Worm (Caenorhabditis elegans) whole organism, L1 larva: Measurements from ENCODE around the gene unc-10.
A peak's percentile ranks its signal among the peaks of the same experiment; 100 is the strongest.

Experiments
- C04F5.9 ChIP-seq: sonication (generic microtip); optimal IDR thresholded peaks from 2 replicates; lab custom pipeline; 2016; ENCODE audit warnings: missing genetic modification characterization, missing compliant biosample characterization
- C16A3.4 ChIP-seq: fragments of 150-350 bp; optimal IDR thresholded peaks from 2 replicates; lab custom pipeline; 2014; ENCODE audit warnings: missing biosample characterization, missing genetic modification characterization
- F16B12.6 ChIP-seq: fragments of 150-350 bp; optimal IDR thresholded peaks from 2 replicates; lab custom pipeline; 2014; ENCODE audit warnings: missing biosample characterization, missing genetic modification characterization
- aha-1 ChIP-seq: fragments of 150-350 bp; optimal IDR thresholded peaks from 2 replicates; lab custom pipeline; 2014; ENCODE audit warnings: missing biosample characterization, missing genetic modification characterization
- alr-1 ChIP-seq: fragments of 200-800 bp; sonication (Bioruptor generic); optimal IDR thresholded peaks from 2 replicates; lab custom pipeline; 2018; ENCODE audit warnings: borderline replicate concordance, mild to moderate bottlenecking, missing genetic modification characterization, missing compliant biosample characterization
- ceh-8 ChIP-seq: fragments of 200-800 bp; sonication (Bioruptor generic); optimal IDR thresholded peaks from 2 replicates; lab custom pipeline; 2018; ENCODE audit warnings: mild to moderate bottlenecking, missing genetic modification characterization, moderate library complexity, missing compliant biosample characterization
- ceh-82 ChIP-seq, 3 experiments: fragments of 150-350 bp in 1 of 3; sonication (generic microtip) in 2 of 3; optimal IDR thresholded peaks; 2 replicates each; lab custom pipeline; 2014 to 2017; ENCODE audit warnings: missing biosample characterization in 3 of 3, missing genetic modification characterization in 3 of 3
- ceh-90 ChIP-seq: sonication (generic microtip); optimal IDR thresholded peaks from 2 replicates; lab custom pipeline; 2016; ENCODE audit warnings: missing genetic modification characterization, missing compliant biosample characterization
- dpl-1 ChIP-seq, 3 experiments: fragments of 150-350 bp in 2 of 3; sonication (generic microtip) in 1 of 3; optimal IDR thresholded peaks; 2 replicates each; lab custom pipeline; 2014 to 2017; ENCODE audit warnings: missing biosample characterization in 3 of 3, missing genetic modification characterization in 3 of 3, missing genetic modification reagents in 3 of 3
- efl-1 ChIP-seq, 4 experiments: fragments of 150-350 bp; optimal IDR thresholded peaks in 3 of 4; peaks in 1 of 4; 1 replicate in 1 of 4; 2 replicates in 3 of 4; lab custom pipeline; 2014; ENCODE audit warnings: missing biosample characterization in 2 of 4, missing genetic modification characterization in 2 of 4, missing genetic modification reagents in 2 of 4
- egl-13 ChIP-seq: sonication (generic microtip); optimal IDR thresholded peaks from 2 replicates; lab custom pipeline; 2016; ENCODE audit warnings: missing genotype, missing genetic modification reagents, missing genetic modification characterization, missing compliant biosample characterization
- egl-27 ChIP-seq, 2 experiments: fragments of 150-350 bp in 1 of 2; sonication (generic microtip); optimal IDR thresholded peaks; 3 replicates each; lab custom pipeline; 2017 to 2018; ENCODE audit warnings: missing biosample characterization in 2 of 2, missing genetic modification characterization in 2 of 2, missing genetic modification reagents in 2 of 2
- elt-2 ChIP-seq: sonication (generic microtip); optimal IDR thresholded peaks from 2 replicates; lab custom pipeline; 2016; ENCODE audit warnings: missing genetic modification characterization, mild to moderate bottlenecking, inconsistent platforms, missing compliant biosample characterization, missing genetic modification reagents
- elt-3 ChIP-seq, 6 experiments: fragments of 150-350 bp in 1 of 6; sonication (generic microtip); optimal IDR thresholded peaks; 2 replicates each; lab custom pipeline; 2017 to 2018; ENCODE audit warnings: missing biosample characterization in 6 of 6, missing genetic modification characterization in 6 of 6, inconsistent platforms in 1 of 6
- ets-5 ChIP-seq: fragments of 200-800 bp; sonication (Bioruptor generic); IDR thresholded peaks from 2 replicates; pipeline ENCODE4 v1.3.6; 2022; ENCODE audit warnings: missing genetic modification characterization, missing compliant biosample characterization
- fkh-10 ChIP-seq: sonication (generic microtip); optimal IDR thresholded peaks from 2 replicates; lab custom pipeline; 2017; ENCODE audit warnings: missing biosample characterization, missing genetic modification reagents, missing genetic modification characterization
- fkh-4 ChIP-seq: sonication (generic microtip); optimal IDR thresholded peaks from 2 replicates; lab custom pipeline; 2016; ENCODE audit warnings: missing compliant biosample characterization, missing genetic modification characterization, borderline replicate concordance
- fkh-8 ChIP-seq: sonication (generic microtip); optimal IDR thresholded peaks from 2 replicates; lab custom pipeline; 2016; ENCODE audit warnings: mild to moderate bottlenecking, missing genetic modification characterization, missing compliant biosample characterization
- hpl-2 ChIP-seq: fragments of 150-350 bp; optimal IDR thresholded peaks from 2 replicates; lab custom pipeline; 2014; ENCODE audit warnings: missing biosample characterization, missing genetic modification reagents, missing genetic modification characterization
- lin-13 ChIP-seq: fragments of 150-350 bp; optimal IDR thresholded peaks from 2 replicates; lab custom pipeline; 2014; ENCODE audit warnings: missing biosample characterization, missing genetic modification reagents, missing genetic modification characterization
- lin-14 ChIP-seq: fragments of 200-800 bp; sonication (Bioruptor generic); optimal IDR thresholded peaks from 2 replicates; lab custom pipeline; 2018; ENCODE audit warnings: mild to moderate bottlenecking, missing genetic modification characterization, moderate library complexity, missing compliant biosample characterization
- lin-35 ChIP-seq, 2 experiments: fragments of 150-350 bp; optimal IDR thresholded peaks; 2 replicates each; lab custom pipeline; 2014; ENCODE audit warnings: missing biosample characterization in 2 of 2, missing genetic modification characterization in 2 of 2, missing genetic modification reagents in 2 of 2
- lin-39 ChIP-seq: fragments of 150-350 bp; optimal IDR thresholded peaks from 2 replicates; lab custom pipeline; 2014; ENCODE audit warnings: missing biosample characterization, missing genetic modification reagents, missing genetic modification characterization
- mdl-1 ChIP-seq, 2 experiments: fragments of 150-350 bp; optimal IDR thresholded peaks; 2 replicates each; lab custom pipeline; 2014 to 2017; ENCODE audit warnings: missing biosample characterization in 2 of 2, missing genetic modification characterization in 2 of 2, inconsistent platforms in 1 of 2
- mef-2 ChIP-seq: fragments of 150-350 bp; optimal IDR thresholded peaks from 2 replicates; lab custom pipeline; 2014; ENCODE audit warnings: missing biosample characterization, missing genetic modification characterization
- mep-1 ChIP-seq: fragments of 150-350 bp; optimal IDR thresholded peaks from 2 replicates; lab custom pipeline; 2014; ENCODE audit warnings: missing biosample characterization, missing genetic modification characterization
- nhr-11 ChIP-seq: fragments of 150-350 bp; optimal IDR thresholded peaks from 2 replicates; lab custom pipeline; 2014; ENCODE audit warnings: missing biosample characterization, missing genetic modification characterization
- nhr-19 ChIP-seq: fragments of 200-800 bp; sonication (Bioruptor generic); conservative IDR thresholded peaks from 2 replicates; pipeline ENCODE4 v1.3.6; 2022; ENCODE audit warnings: missing genetic modification characterization, missing compliant biosample characterization
- nhr-237 ChIP-seq: fragments of 150-350 bp; optimal IDR thresholded peaks from 2 replicates; lab custom pipeline; 2014; ENCODE audit warnings: missing biosample characterization, missing genetic modification characterization
- nhr-47 ChIP-seq: sonication (generic microtip); optimal IDR thresholded peaks from 2 replicates; lab custom pipeline; 2016; ENCODE audit warnings: mild to moderate bottlenecking, missing genetic modification characterization, moderate library complexity, missing compliant biosample characterization
- nhr-76 ChIP-seq: sonication (generic microtip); optimal IDR thresholded peaks from 2 replicates; lab custom pipeline; 2017; ENCODE audit warnings: missing biosample characterization, missing genetic modification characterization
- nhr-77 ChIP-seq: fragments of 150-350 bp; optimal IDR thresholded peaks from 2 replicates; lab custom pipeline; 2014; ENCODE audit warnings: missing biosample characterization, missing genetic modification characterization
- nhr-84 ChIP-seq: sonication (generic microtip); optimal IDR thresholded peaks from 2 replicates; lab custom pipeline; 2017; ENCODE audit warnings: missing biosample characterization, missing genetic modification characterization
- pag-3 ChIP-seq: sonication (generic microtip); optimal IDR thresholded peaks from 2 replicates; lab custom pipeline; 2017; ENCODE audit warnings: missing genetic modification characterization, mild to moderate bottlenecking, missing compliant biosample characterization, antibody characterized with exemption, borderline replicate concordance; ENCODE audit not compliant: insufficient read depth
- pax-3 ChIP-seq: fragments of 200-800 bp; sonication (Bioruptor generic); optimal IDR thresholded peaks from 2 replicates; lab custom pipeline; 2018; ENCODE audit warnings: mild to moderate bottlenecking, missing genetic modification characterization, moderate library complexity, missing compliant biosample characterization
- rnt-1 ChIP-seq: sonication (generic microtip); optimal IDR thresholded peaks from 2 replicates; lab custom pipeline; 2016; ENCODE audit warnings: mild to moderate bottlenecking, missing genetic modification characterization, moderate library complexity, missing compliant biosample characterization
- skn-1 ChIP-seq: fragments of 150-350 bp; optimal IDR thresholded peaks from 2 replicates; lab custom pipeline; 2014; ENCODE audit warnings: missing biosample characterization, missing genetic modification characterization
- snu-23 ChIP-seq: sonication (generic microtip); optimal IDR thresholded peaks from 2 replicates; lab custom pipeline; 2016; ENCODE audit warnings: missing genetic modification characterization, missing compliant biosample characterization
- sptf-1 ChIP-seq: fragments of 150-350 bp; optimal IDR thresholded peaks from 2 replicates; lab custom pipeline; 2014; ENCODE audit warnings: missing biosample characterization, missing genetic modification characterization
- swsn-7 ChIP-seq: sonication (generic microtip); optimal IDR thresholded peaks from 2 replicates; lab custom pipeline; 2016; ENCODE audit warnings: missing genetic modification characterization, missing compliant biosample characterization
- tbx-2 ChIP-seq: sonication (generic microtip); optimal IDR thresholded peaks from 2 replicates; lab custom pipeline; 2016; ENCODE audit warnings: missing genetic modification characterization, missing compliant biosample characterization
- tlp-1 ChIP-seq: fragments of 150-350 bp; optimal IDR thresholded peaks from 2 replicates; lab custom pipeline; 2014; ENCODE audit warnings: missing biosample characterization, missing genetic modification characterization
- unc-130 ChIP-seq: fragments of 150-350 bp; optimal IDR thresholded peaks from 2 replicates; lab custom pipeline; 2017; ENCODE audit warnings: missing biosample characterization, missing genetic modification characterization, inconsistent platforms
- unc-30 ChIP-seq: sonication (generic microtip); optimal IDR thresholded peaks from 2 replicates; lab custom pipeline; 2017; ENCODE audit warnings: missing biosample characterization, missing genetic modification characterization
- unc-86 ChIP-seq: sonication (generic microtip); optimal IDR thresholded peaks from 2 replicates; lab custom pipeline; 2016; ENCODE audit warnings: missing genetic modification characterization, missing compliant biosample characterization
- zag-1 ChIP-seq: fragments of 150-350 bp; optimal IDR thresholded peaks from 2 replicates; lab custom pipeline; 2014; ENCODE audit warnings: missing biosample characterization, missing genetic modification characterization
- ztf-11 ChIP-seq, 2 experiments: sonication (generic microtip); optimal IDR thresholded peaks; 2 replicates each; lab custom pipeline; 2016 to 2017; ENCODE audit warnings: missing genetic modification characterization in 2 of 2, missing biosample characterization in 1 of 2, missing compliant biosample characterization in 1 of 2

Gene unc-10

DNA sequence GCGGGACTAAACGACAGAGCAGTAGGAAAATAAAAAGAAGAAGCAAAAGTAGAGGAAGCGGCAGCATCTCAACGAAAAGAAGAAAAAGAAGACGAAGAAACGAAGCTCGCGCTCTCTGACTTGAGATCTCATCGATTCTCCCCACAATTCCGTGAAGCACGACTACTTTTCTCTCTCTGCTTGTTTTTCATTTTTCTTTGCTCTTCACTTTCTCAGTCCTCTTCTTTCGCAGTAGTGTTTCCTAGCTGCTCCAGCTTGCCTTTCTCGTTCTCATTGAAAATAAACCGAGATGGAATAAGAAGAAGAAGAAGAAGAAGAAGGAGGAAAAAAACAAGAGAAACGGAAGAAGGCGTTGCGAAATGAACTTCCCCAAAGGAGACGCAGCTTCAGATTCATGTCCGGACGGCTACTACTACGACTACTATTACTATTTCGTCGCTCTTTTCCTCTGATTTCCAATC is 4.6 kb upstream of the unc-10 start (continued):
- TF ChIP-seq aha-1 (no peak), zag-1 (tag; lab: Kevin White, UChicago) (peak; percentile 70), lin-14 (GFP tag; lab: Kevin White, UChicago) (peak; percentile 94), dpl-1 (GFP tag; optimal IDR thresholded peaks at IDR 0.05; lab: Kevin White, UChicago) (no peak), hpl-2 (no peak), nhr-77 (tag; lab: Kevin White, UChicago) (peak; percentile 27), elt-3 (tag; optimal IDR thresholded peaks at IDR 0.05; lab: Kevin White, UChicago) (no peak), skn-1 (tag; lab: Kevin White, UChicago) (no peak), ceh-82 (tag; optimal IDR thresholded peaks at IDR 0.05; lab: Kevin White, UChicago) (peak in 1 of 3 experiments; percentile 48), unc-86 (tag; lab: Kevin White, UChicago) (peak; percentile 76), rnt-1 (peak; percentile 4), C16A3.4 (tag; lab: Kevin White, UChicago) (peak; percentile 1), lin-39 (tag; lab: Kevin White, UChicago) (no peak), egl-13 (tag; lab: Kevin White, UChicago) (peak; percentile 63), ceh-90 (tag; lab: Kevin White, UChicago) (no peak), nhr-76 (tag; lab: Kevin White, UChicago) (no peak), unc-130 (no peak), fkh-8 (tag; lab: Kevin White, UChicago) (peak; percentile 70), unc-30 (no peak), ceh-8 (GFP tag; lab: Kevin White, UChicago) (no peak), C04F5.9 (tag; lab: Kevin White, UChicago) (no peak), ets-5 (GFP tag; lab: Robert Waterston, UW) (no peak), fkh-10 (GFP tag; lab: Kevin White, UChicago) (peak; percentile 96), fkh-4 (tag; lab: Kevin White, UChicago) (no peak), nhr-84 (no peak), elt-2 (tag; lab: Kevin White, UChicago) (no peak), sptf-1 (tag; lab: Kevin White, UChicago) (no peak), nhr-19 (GFP tag; lab: Robert Waterston, UW) (no peak)
- TF ChIP-seq, all 84 proteins: peak for 24

DNA sequence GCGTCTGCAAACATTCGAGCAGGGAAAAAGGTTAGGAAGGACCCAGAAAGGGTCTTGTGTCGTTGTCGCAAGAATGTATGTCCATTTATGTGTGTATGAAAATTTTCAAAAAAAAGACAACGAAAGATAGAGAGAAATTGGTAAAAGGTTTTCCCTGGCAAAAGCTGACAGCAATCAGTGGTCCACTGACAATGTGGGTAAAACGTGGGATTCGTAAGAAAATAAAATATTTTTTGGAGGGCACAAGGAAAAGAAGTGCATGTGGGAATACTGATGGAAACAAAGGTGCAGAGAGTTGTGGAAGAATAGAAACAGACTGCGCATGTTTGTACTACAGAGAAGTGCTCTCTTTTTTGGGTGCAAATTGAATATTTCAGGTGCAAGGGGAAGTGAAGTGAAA is 3.0 kb upstream of the unc-10 start:
- TF ChIP-seq lin-13 (GFP tag; lab: Kevin White, UChicago) (no peak), F16B12.6 (tag; lab: Kevin White, UChicago) (no peak), elt-3 (tag; optimal IDR thresholded peaks at IDR 0.05; lab: Kevin White, UChicago) (no peak), lin-35 (GFP tag; optimal IDR thresholded peaks at IDR 0.05; lab: Kevin White, UChicago) (no peak), nhr-237 (tag; lab: Kevin White, UChicago) (no peak), efl-1 (optimal IDR thresholded peaks at IDR 0.05; lab: Kevin White, UChicago) (no peak), efl-1 (GFP tag; optimal IDR thresholded peaks at IDR 0.05 in 1 of 2; lab: Kevin White, UChicago) (no peak), pag-3 (no peak), ets-5 (GFP tag; lab: Robert Waterston, UW) (no peak), nhr-77 (tag; lab: Kevin White, UChicago) (no peak), dpl-1 (GFP tag; optimal IDR thresholded peaks at IDR 0.05; lab: Kevin White, UChicago) (no peak), ceh-82 (tag; optimal IDR thresholded peaks at IDR 0.05; lab: Kevin White, UChicago) (no peak), egl-27 (tag; optimal IDR thresholded peaks at IDR 0.05; lab: Kevin White, UChicago) (no peak), zag-1 (tag; lab: Kevin White, UChicago) (no peak), fkh-4 (tag; lab: Kevin White, UChicago) (no peak), swsn-7 (tag; lab: Kevin White, UChicago) (no peak), nhr-11 (tag; lab: Kevin White, UChicago) (no peak)

DNA sequence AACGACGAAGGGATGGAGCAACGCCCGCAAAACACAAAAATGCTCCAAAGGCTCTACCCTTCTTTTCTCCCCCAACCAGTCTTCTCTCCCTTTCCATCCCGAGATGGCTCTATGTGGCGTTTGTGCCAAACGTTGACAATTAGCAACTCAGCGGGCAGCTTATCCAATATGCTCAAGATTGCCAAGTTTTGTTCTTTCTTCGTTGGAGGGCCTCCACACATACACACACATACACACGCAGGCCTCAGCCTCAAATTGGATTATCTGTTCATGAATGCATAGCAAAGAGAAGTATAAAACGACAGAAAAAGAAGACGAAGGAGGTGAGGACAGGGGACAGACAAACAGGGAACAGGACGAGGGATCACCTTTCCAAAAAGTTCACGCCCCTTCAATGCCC is 1.2 kb upstream of the unc-10 start:
- TF ChIP-seq nhr-19 (GFP tag; lab: Robert Waterston, UW) (no peak), aha-1 (no peak), elt-3 (tag; optimal IDR thresholded peaks at IDR 0.05; lab: Kevin White, UChicago) (no peak), snu-23 (GFP tag; lab: Kevin White, UChicago) (no peak), ztf-11 (tag; optimal IDR thresholded peaks at IDR 0.05; lab: Kevin White, UChicago) (no peak), efl-1 (optimal IDR thresholded peaks at IDR 0.05; lab: Kevin White, UChicago) (no peak), efl-1 (GFP tag; optimal IDR thresholded peaks at IDR 0.05 in 1 of 2; lab: Kevin White, UChicago) (no peak), fkh-8 (tag; lab: Kevin White, UChicago) (no peak), lin-14 (GFP tag; lab: Kevin White, UChicago) (peak; percentile 74), F16B12.6 (tag; lab: Kevin White, UChicago) (no peak), pax-3 (tag; lab: Kevin White, UChicago) (no peak), tlp-1 (tag; lab: Kevin White, UChicago) (no peak), elt-2 (tag; lab: Kevin White, UChicago) (no peak), alr-1 (tag; lab: Kevin White, UChicago) (no peak), ceh-82 (tag; optimal IDR thresholded peaks at IDR 0.05; lab: Kevin White, UChicago) (peak in 1 of 3 experiments; percentile 12), nhr-47 (tag; lab: Kevin White, UChicago) (no peak), tbx-2 (tag; lab: Kevin White, UChicago) (no peak), mef-2 (tag; lab: Kevin White, UChicago) (no peak), mdl-1 (tag; optimal IDR thresholded peaks at IDR 0.05; lab: Kevin White, UChicago) (no peak), mep-1 (tag; lab: Kevin White, UChicago) (no peak), ceh-8 (GFP tag; lab: Kevin White, UChicago) (peak; percentile 27)
